Worm (Caenorhabditis elegans) whole organism, late embryonic: ENCODE results near the gene Y46G5A.15.
A peak's percentile ranks its signal among the peaks of the same experiment; 100 is the strongest.

Experiments
- C08G9.2 ChIP-seq: sonication (generic microtip); optimal IDR thresholded peaks from 2 replicates; lab custom pipeline; 2016; ENCODE audit warnings: mild to moderate bottlenecking, missing genetic modification characterization, moderate library complexity, missing compliant biosample characterization
- C38D4.7 ChIP-seq: fragments of 200-800 bp; sonication (Bioruptor generic); optimal IDR thresholded peaks from 2 replicates; lab custom pipeline; 2018; ENCODE audit warnings: mild to moderate bottlenecking, missing genetic modification characterization, moderate library complexity, missing compliant biosample characterization
- K02D7.2 ChIP-seq: sonication (generic microtip); optimal IDR thresholded peaks from 2 replicates; lab custom pipeline; 2017; ENCODE audit warnings: mild to moderate bottlenecking, missing genetic modification characterization, missing compliant biosample characterization
- ceh-18 ChIP-seq: sonication (generic microtip); optimal IDR thresholded peaks from 2 replicates; lab custom pipeline; 2016; ENCODE audit warnings: missing genetic modification characterization, missing compliant biosample characterization
- ceh-22 ChIP-seq: sonication (generic microtip); optimal IDR thresholded peaks from 2 replicates; lab custom pipeline; 2017; ENCODE audit warnings: missing biosample characterization, missing genetic modification characterization
- ceh-31 ChIP-seq: sonication (generic microtip); optimal IDR thresholded peaks from 2 replicates; lab custom pipeline; 2016; ENCODE audit warnings: missing genetic modification characterization, missing compliant biosample characterization
- ceh-34 ChIP-seq: sonication (generic microtip); optimal IDR thresholded peaks from 2 replicates; lab custom pipeline; 2016; ENCODE audit warnings: mild to moderate bottlenecking, missing genetic modification characterization, missing compliant biosample characterization
- fax-1 ChIP-seq: sonication (generic microtip); optimal IDR thresholded peaks from 2 replicates; lab custom pipeline; 2016; ENCODE audit warnings: missing genotype, missing genetic modification characterization, missing compliant biosample characterization
- fkh-6 ChIP-seq: sonication (generic microtip); optimal IDR thresholded peaks from 2 replicates; lab custom pipeline; 2016; ENCODE audit warnings: missing genetic modification characterization, missing compliant biosample characterization
- hlh-15 ChIP-seq: sonication (generic microtip); optimal IDR thresholded peaks from 2 replicates; lab custom pipeline; 2016; ENCODE audit warnings: missing genetic modification characterization, missing compliant biosample characterization
- hlh-30 ChIP-seq: sonication (generic microtip); optimal IDR thresholded peaks from 2 replicates; lab custom pipeline; 2017; ENCODE audit warnings: antibody characterized with exemption, missing genetic modification characterization, missing compliant biosample characterization; ENCODE audit not compliant: insufficient read depth
- hlh-6 ChIP-seq: sonication (generic microtip); optimal IDR thresholded peaks from 2 replicates; lab custom pipeline; 2016; ENCODE audit warnings: missing genotype, missing genetic modification characterization, missing compliant biosample characterization
- lin-11 ChIP-seq: fragments of 200-800 bp; sonication (Bioruptor generic); optimal IDR thresholded peaks from 2 replicates; lab custom pipeline; 2018; ENCODE audit warnings: mild to moderate bottlenecking, missing genetic modification characterization, missing compliant biosample characterization
- madf-2 ChIP-seq: sonication (generic microtip); optimal IDR thresholded peaks from 2 replicates; lab custom pipeline; 2017; ENCODE audit warnings: missing genetic modification characterization, missing compliant biosample characterization
- nfya-1 ChIP-seq: sonication (generic microtip); optimal IDR thresholded peaks from 2 replicates; lab custom pipeline; 2017; ENCODE audit warnings: missing genetic modification characterization, mild to moderate bottlenecking, missing compliant biosample characterization, antibody characterized with exemption, moderate library complexity
- nhr-11 ChIP-seq: fragments of 150-350 bp; optimal IDR thresholded peaks from 2 replicates; lab custom pipeline; 2014; ENCODE audit warnings: missing biosample characterization, missing genetic modification characterization
- nhr-232 ChIP-seq: sonication (generic microtip); optimal IDR thresholded peaks from 2 replicates; lab custom pipeline; 2016; ENCODE audit warnings: missing genetic modification characterization, missing compliant biosample characterization
- pha-2 ChIP-seq: sonication (generic microtip); optimal IDR thresholded peaks from 2 replicates; lab custom pipeline; 2017; ENCODE audit warnings: mild to moderate bottlenecking, missing genetic modification characterization, missing compliant biosample characterization
- pros-1 ChIP-seq: fragments of 150-350 bp; optimal IDR thresholded peaks from 2 replicates; lab custom pipeline; 2014; ENCODE audit warnings: missing biosample characterization, missing genetic modification reagents, missing genetic modification characterization
- ref-2 ChIP-seq: sonication (generic microtip); optimal IDR thresholded peaks from 2 replicates; lab custom pipeline; 2016; ENCODE audit warnings: missing genetic modification characterization, missing compliant biosample characterization
- rnt-1 ChIP-seq: sonication (generic microtip); optimal IDR thresholded peaks from 2 replicates; lab custom pipeline; 2016; ENCODE audit warnings: missing genetic modification characterization, missing compliant biosample characterization
- sdc-2 ChIP-seq: sonication (generic microtip); optimal IDR thresholded peaks from 2 replicates; lab custom pipeline; 2016; ENCODE audit warnings: missing genotype, missing genetic modification characterization, missing compliant biosample characterization
- tbx-2 ChIP-seq: sonication (generic microtip); optimal IDR thresholded peaks from 2 replicates; lab custom pipeline; 2016; ENCODE audit warnings: missing genetic modification characterization, missing compliant biosample characterization
- tbx-7 ChIP-seq: sonication (generic microtip); optimal IDR thresholded peaks from 2 replicates; lab custom pipeline; 2016; ENCODE audit warnings: missing genotype, missing genetic modification characterization, missing compliant biosample characterization
- unc-3 ChIP-seq, 2 experiments: fragments of 200-800 bp in 1 of 2; sonication (Bioruptor generic) in 1 of 2; sonication (generic microtip) in 1 of 2; conservative IDR thresholded peaks in 1 of 2; optimal IDR thresholded peaks in 1 of 2; 2 replicates each; pipeline versions ENCODE4 v1.3.6 to Lab custom; 2016 to 2022; ENCODE audit warnings: missing compliant biosample characterization in 2 of 2, missing genetic modification characterization in 2 of 2, missing genetic modification reagents in 1 of 2
- unc-55 ChIP-seq: sonication (generic microtip); optimal IDR thresholded peaks from 2 replicates; lab custom pipeline; 2017; ENCODE audit warnings: missing biosample characterization, missing genetic modification reagents, missing genetic modification characterization
- unc-86 ChIP-seq: sonication (generic microtip); optimal IDR thresholded peaks from 2 replicates; lab custom pipeline; 2016; ENCODE audit warnings: missing genetic modification characterization, missing compliant biosample characterization
- zip-5 ChIP-seq: sonication (generic microtip); optimal IDR thresholded peaks from 2 replicates; lab custom pipeline; 2016; ENCODE audit warnings: missing genetic modification characterization, missing compliant biosample characterization

Y46G5A.15 gene

ce11 chrII:12795188-12795587 is 10.0 kb upstream of the Y46G5A.15 start:
- TF ChIP-seq ref-2 (tag; lab: Kevin White, UChicago) (no peak), hlh-6 (tag; lab: Kevin White, UChicago) (peak; percentile 20)

- peak; percentile 97 for TF ChIP-seq nfya-1 (tag; lab: Kevin White, UChicago)
- no peak for TF ChIP-seq sdc-2
These were observed 5.2 kb upstream of the Y46G5A.15 start for ce11 chrII:12790392-12790791.

DNA sequence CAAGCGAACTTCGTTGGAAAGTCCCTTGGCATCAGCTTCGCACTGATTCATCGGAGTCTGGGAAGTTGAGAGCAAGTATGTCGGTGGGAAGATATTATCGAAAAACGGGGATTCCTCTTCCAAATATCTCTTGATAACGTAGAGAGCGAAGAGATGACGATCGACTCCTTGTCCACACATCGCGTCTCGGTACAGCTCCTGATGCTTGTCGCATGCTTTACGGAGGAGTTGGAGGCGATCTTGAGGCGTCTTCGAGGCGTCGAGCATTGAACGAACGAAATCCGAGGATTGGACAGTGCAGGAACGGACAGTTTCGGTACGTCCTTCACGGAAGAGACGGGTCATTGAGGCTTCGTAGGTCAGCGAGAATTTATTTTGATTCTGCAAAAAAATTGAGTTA is 4.3 kb upstream of the Y46G5A.15 start:
- TF ChIP-seq rnt-1 (tag; lab: Kevin White, UChicago), result no peak
- TF ChIP-seq hlh-6 (tag; lab: Kevin White, UChicago), result peak; percentile 28
- TF ChIP-seq K02D7.2 (tag; lab: Kevin White, UChicago), result no peak
- TF ChIP-seq hlh-30 (tag; lab: Kevin White, UChicago), result no peak
- TF ChIP-seq, all 69 proteins: peak for 1

- TF ChIP-seq C38D4.7 (GFP tag; lab: Kevin White, UChicago), result peak; percentile 29
- TF ChIP-seq zip-5 (tag; lab: Kevin White, UChicago), result no peak
- peak; percentile 30 for TF ChIP-seq hlh-6 (tag; lab: Kevin White, UChicago)
These were observed 2.6 kb upstream of the Y46G5A.15 start, which contains the start of gene alkb-7 for ce11 chrII:12787831-12788248. alkb-7 (minus strand) TSS chrII:12788153.

DNA sequence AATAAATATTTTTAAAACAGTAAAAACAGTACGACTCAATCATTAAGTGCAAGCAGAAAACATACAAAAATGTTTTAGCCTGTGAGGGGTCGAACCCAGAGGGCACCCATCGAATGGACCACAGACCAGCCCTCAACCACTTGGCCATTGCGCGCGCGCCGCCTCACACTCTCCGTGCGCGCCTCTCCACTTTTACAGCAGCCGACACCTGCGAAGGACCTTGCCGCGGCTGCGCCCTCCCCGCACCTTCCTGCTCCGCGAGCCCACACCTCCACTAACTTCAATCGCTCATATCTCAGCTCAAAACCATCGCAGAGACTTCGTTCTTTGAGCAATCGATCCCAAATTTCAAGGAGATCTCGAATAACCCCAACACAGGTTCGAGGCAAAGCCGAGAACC is 6.8 kb downstream of the Y46G5A.15 start:
- TF ChIP-seq tbx-2, result peak; percentile 51
- TF ChIP-seq C08G9.2 (tag; lab: Kevin White, UChicago), result peak; percentile 40
- peak; percentile 16 for TF ChIP-seq nfya-1 (tag; lab: Kevin White, UChicago)
- TF ChIP-seq ceh-31 (tag; lab: Kevin White, UChicago), result peak; percentile 57
- peak; percentile 32 for TF ChIP-seq ref-2 (tag; lab: Kevin White, UChicago)
- TF ChIP-seq hlh-6 (tag; lab: Kevin White, UChicago), result peak; percentile 33
- TF ChIP-seq pros-1, result peak; percentile 68
- TF ChIP-seq hlh-30 (tag; lab: Kevin White, UChicago), result peak; percentile 6
- peak; percentile 5 for TF ChIP-seq ceh-18 (tag; lab: Kevin White, UChicago)
- TF ChIP-seq ceh-34 (tag; lab: Kevin White, UChicago), result peak; percentile 22
- TF ChIP-seq rnt-1 (tag; lab: Kevin White, UChicago), result peak; percentile 45

ce11 chrII:12776379-12776778 is 8.8 kb downstream of the Y46G5A.15 start, which contains the start of gene Y46G5A.34:
Y46G5A.34 (plus strand) TSS chrII:12776679.
- TF ChIP-seq fax-1 (tag; lab: Kevin White, UChicago) (no peak), lin-11 (no peak), pha-2 (tag; lab: Kevin White, UChicago) (no peak), tbx-7 (no peak), C38D4.7 (GFP tag; lab: Kevin White, UChicago) (no peak)
- TF ChIP-seq, all 69 proteins: peak for 0

ce11 chrII:12774402-12774801 is 10.8 kb downstream of the Y46G5A.15 start, which contains the start of gene Y46G5A.14:
Y46G5A.14 (plus strand) TSS chrII:12774702.
- TF ChIP-seq madf-2 (no peak), unc-55 (GFP tag; lab: Kevin White, UChicago) (no peak), rnt-1 (tag; lab: Kevin White, UChicago) (no peak), nhr-11 (no peak), ceh-22 (tag; lab: Kevin White, UChicago) (no peak), unc-86 (tag; lab: Kevin White, UChicago) (no peak), hlh-15 (tag; lab: Kevin White, UChicago) (no peak), nhr-232 (no peak), fkh-6 (tag; lab: Kevin White, UChicago) (no peak), unc-3 (GFP tag; conservative IDR thresholded peaks at IDR 0.05; lab: Robert Waterston, UW) (no peak), unc-3 (tag; optimal IDR thresholded peaks at IDR 0.05; lab: Kevin White, UChicago) (no peak)
- TF ChIP-seq, all 69 proteins: peak for 0
